Worm (Caenorhabditis elegans): ENCODE measurements around the gene cdr-6.
"Not testable (repeated sequence)": the region's sequence is repeated elsewhere in the genome, so short reads cannot be mapped to it uniquely, and the experiment has no call there.

The cdr-6 gene

ce11 chrV:12395699-12396098, 17.8 kb downstream of the cdr-6 start, which contains the start of gene twk-14 (continued):
- no peak for TF ChIP-seq lir-3 (tag; optimal IDR thresholded peaks at IDR 0.05; ENCODE audit: poor library complexity)
- TF ChIP-seq pax-3 (tag; optimal IDR thresholded peaks at IDR 0.05): peak; percentile 48
- TF ChIP-seq fkh-8 (tag; optimal IDR thresholded peaks at IDR 0.05): no peak
- no peak for TF ChIP-seq nhr-237 (tag; optimal IDR thresholded peaks at IDR 0.05)

- TF ChIP-seq jun-1 (tag; optimal IDR thresholded peaks at IDR 0.05): no peak
- no peak for TF ChIP-seq unc-30 (tag; optimal IDR thresholded peaks at IDR 0.05)
- no peak for TF ChIP-seq ceh-88 (GFP tag; IDR thresholded peaks at IDR 0.05)
- TF ChIP-seq isw-1 (GFP tag; IDR thresholded peaks at IDR 0.05): no peak
- no peak for TF ChIP-seq mef-2 (tag; optimal IDR thresholded peaks at IDR 0.05)
- TF ChIP-seq lin-39 (tag; optimal IDR thresholded peaks at IDR 0.05): no peak
- no peak for TF ChIP-seq nhr-19 (GFP tag; conservative IDR thresholded peaks at IDR 0.05)
- TF ChIP-seq aly-2 (tag; optimal IDR thresholded peaks at IDR 0.05): no peak
- TF ChIP-seq hlh-4 (tag; optimal IDR thresholded peaks at IDR 0.05): no peak
- TF ChIP-seq zag-1 (tag; optimal IDR thresholded peaks at IDR 0.05): no peak
Observed at ce11 chrV:12386154-12386553, 27.3 kb downstream of the cdr-6 start, which contains the start of gene K01D12.15. Gene K01D12.15, plus strand, starts transcription at chrV:12386454.

- TF ChIP-seq ceh-88 (GFP tag; IDR thresholded peaks at IDR 0.05): no peak
- no peak for TF ChIP-seq mab-9 (GFP tag; IDR thresholded peaks at IDR 0.05)
- TF ChIP-seq ceh-90 (tag; optimal IDR thresholded peaks at IDR 0.05): no peak
- TF ChIP-seq ztf-11 (tag; optimal IDR thresholded peaks at IDR 0.05): no peak
- no peak for TF ChIP-seq vab-15 (tag; optimal IDR thresholded peaks at IDR 0.05)
- TF ChIP-seq sptf-1 (tag; optimal IDR thresholded peaks at IDR 0.05): no peak
- no peak for TF ChIP-seq nhr-85 (tag)
- TF ChIP-seq nhr-12 (tag; optimal IDR thresholded peaks at IDR 0.05): no peak
Observed at ce11 chrV:12377256-12377655, 36.2 kb downstream of the cdr-6 start, which contains the start of gene K01D12.1. Gene K01D12.1, plus strand, starts transcription at chrV:12377556.

ce11 chrV:12374252-12374651, 39.2 kb downstream of the cdr-6 start, which contains the start of gene F23H12.10:
Gene F23H12.10, minus strand, starts transcription at chrV:12374263.
- not testable (repeated sequence) for TF ChIP-seq efl-3 (GFP tag; optimal IDR thresholded peaks at IDR 0.05); sptf-1 (tag; optimal IDR thresholded peaks at IDR 0.05); C16A3.4 (tag; optimal IDR thresholded peaks at IDR 0.05)

- TF ChIP-seq pag-3 (tag; optimal IDR thresholded peaks at IDR 0.05; ENCODE audit: borderline replicate concordance, insufficient read depth) (no peak), tbx-2 (tag; optimal IDR thresholded peaks at IDR 0.05) (no peak), grh-1 (GFP tag; IDR thresholded peaks at IDR 0.05) (no peak), irx-1 (tag; optimal IDR thresholded peaks at IDR 0.05) (no peak), dpl-1 (GFP tag; optimal IDR thresholded peaks at IDR 0.05) (no peak), ceh-88 (GFP tag; IDR thresholded peaks at IDR 0.05) (no peak), mab-9 (GFP tag; IDR thresholded peaks at IDR 0.05) (no peak), nhr-90 (tag; optimal IDR thresholded peaks at IDR 0.05; ENCODE audit: poor library complexity) (no peak), vab-15 (tag; optimal IDR thresholded peaks at IDR 0.05) (no peak), swsn-7 (tag; optimal IDR thresholded peaks at IDR 0.05) (no peak), ztf-4 (tag; optimal IDR thresholded peaks at IDR 0.05) (no peak), elt-2 (tag; optimal IDR thresholded peaks at IDR 0.05) (no peak), jun-1 (tag; optimal IDR thresholded peaks at IDR 0.05) (no peak), ceh-90 (tag; optimal IDR thresholded peaks at IDR 0.05) (no peak), nhr-11 (tag; optimal IDR thresholded peaks at IDR 0.05) (no peak), nhr-12 (tag; optimal IDR thresholded peaks at IDR 0.05) (no peak), nhr-19 (GFP tag; conservative IDR thresholded peaks at IDR 0.05) (no peak)
Observed at ce11 chrV:12371386-12371785, 42.1 kb downstream of the cdr-6 start, which contains the start of gene F23H12.7. Gene F23H12.7, plus strand, starts transcription at chrV:12371686.
